Worm (Caenorhabditis elegans) whole organism, dauer: Measurements from ENCODE around the gene spp-13.

Experiments
- unc-62 ChIP-seq: sonication (generic microtip); optimal IDR thresholded peaks from 2 replicates; lab custom pipeline; 2017; ENCODE audit warnings: missing biosample characterization, missing genetic modification reagents, missing genetic modification characterization

Gene spp-13

ce11 chrX:8418382-8418781 is at the start of gene spp-13:
TSS of gene spp-13 (minus strand) at chrX:8418524.
- TF ChIP-seq unc-62 (GFP tag; lab: Kevin White, UChicago), result no peak

DNA sequence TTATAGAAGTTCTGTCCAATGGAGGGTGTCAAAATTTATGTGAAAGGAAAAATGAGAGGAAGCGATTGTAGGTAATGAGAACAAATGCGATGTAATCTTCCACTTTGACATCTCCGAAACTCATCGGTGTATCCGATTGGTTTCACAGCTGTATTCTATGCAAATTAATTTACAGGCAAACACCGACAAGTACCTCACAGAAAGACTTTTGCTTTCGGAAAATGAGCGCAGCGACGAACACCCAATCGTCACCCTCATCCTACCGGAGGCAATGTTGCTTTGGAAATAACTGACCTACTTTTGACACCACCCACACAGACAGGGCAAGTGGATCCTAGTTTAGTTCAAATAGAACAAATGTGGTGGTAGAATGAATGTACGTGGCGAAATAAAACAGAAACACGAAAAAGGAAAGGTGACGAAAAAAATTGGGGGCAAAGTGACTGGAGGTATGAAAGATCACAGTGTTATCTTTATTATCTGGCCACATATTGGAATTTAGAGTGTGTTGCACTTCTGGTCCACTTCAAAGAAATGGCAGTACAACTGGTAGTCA is 45.6 kb upstream of the spp-13 start:
- TF ChIP-seq unc-62 (GFP tag; lab: Kevin White, UChicago), result no peak

DNA sequence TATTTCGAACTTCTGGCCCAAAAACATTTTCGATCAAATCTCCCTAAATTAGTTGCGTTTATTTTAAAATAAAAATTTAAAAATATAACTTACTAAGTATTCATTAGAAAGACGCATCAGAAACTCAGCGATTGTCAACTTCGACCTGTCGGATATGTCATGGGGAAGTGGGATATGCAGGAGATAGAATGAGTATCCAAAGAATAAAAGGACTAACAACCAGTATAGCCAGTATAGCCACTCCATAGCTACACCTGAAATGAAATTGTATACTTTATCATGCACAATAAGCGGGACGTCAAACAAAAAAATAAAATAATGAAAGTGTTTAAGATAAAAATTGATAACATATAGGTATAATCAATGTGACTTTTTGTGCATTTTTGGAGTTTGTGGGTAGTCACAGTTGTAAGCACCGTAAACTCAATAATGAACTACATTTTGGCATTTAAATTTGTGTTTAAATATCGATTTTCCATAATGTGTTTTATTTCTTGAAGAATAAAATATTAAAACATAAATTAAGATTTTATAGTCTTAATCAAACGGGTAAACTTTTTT is 44.8 kb upstream of the spp-13 start, which contains the start of gene F16F9.4:
Gene F16F9.4, minus strand, starts transcription at position 276 of the 561 bp plus-strand sequence.
- TF ChIP-seq unc-62 (GFP tag; lab: Kevin White, UChicago), result no peak

DNA sequence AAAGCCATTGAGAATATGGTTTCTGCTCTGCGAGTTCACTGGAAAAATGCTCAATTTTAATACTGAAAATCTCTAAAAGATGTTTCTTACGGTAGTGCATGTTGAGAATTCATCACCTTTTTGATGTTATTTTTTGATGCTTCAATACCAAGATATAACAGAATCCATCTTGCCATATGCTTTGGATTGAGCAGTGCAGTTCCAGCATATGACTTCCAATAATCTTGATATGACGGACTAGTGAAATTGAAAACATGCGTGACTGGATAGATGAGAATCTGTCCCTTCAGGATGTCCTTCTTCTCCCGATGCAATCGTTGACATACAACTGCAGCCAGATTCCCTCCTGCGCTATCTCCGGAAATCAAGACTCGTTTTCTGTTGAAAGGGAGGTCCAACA is 42.6 kb upstream of the spp-13 start:
- no peak for TF ChIP-seq unc-62 (GFP tag; lab: Kevin White, UChicago)

- TF ChIP-seq unc-62 (GFP tag; lab: Kevin White, UChicago), result no peak
Observed at ce11 chrX:8459789-8460188, 41.5 kb upstream of the spp-13 start.

- no peak for TF ChIP-seq unc-62 (GFP tag; lab: Kevin White, UChicago)
Observed at ce11 chrX:8457314-8457713, 39.0 kb upstream of the spp-13 start, which contains the start of gene F16F9.3. TSS of gene F16F9.3 (plus strand) at chrX:8457614.

- no peak for TF ChIP-seq unc-62 (GFP tag; lab: Kevin White, UChicago)
Observed at ce11 chrX:8455590-8456166, 37.4 kb upstream of the spp-13 start, which contains the start of gene dpy-6. TSS of gene dpy-6 (minus strand) at chrX:8455640.

DNA sequence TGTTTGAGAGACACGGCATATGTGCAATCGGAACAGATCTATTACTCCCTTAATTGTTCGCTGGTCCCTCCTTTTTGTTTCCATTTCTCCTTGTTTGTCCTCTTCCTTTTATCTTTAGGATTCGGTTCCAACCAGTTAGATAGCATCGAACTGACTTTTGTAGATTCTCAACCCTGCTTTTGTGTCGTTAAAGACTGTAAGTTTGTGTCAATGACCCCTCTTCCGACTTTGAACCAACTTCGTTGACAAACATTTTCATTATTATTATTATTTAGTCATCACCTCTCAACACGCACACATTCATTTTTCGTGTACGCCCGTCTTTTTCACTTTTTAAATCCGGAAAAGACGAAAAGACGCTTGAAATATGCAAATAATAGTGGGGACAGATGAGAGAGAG is 27.8 kb upstream of the spp-13 start, which contains the start of gene F16F9.1:
Gene F16F9.1, plus strand, starts transcription at position 301 of the 400 bp plus-strand sequence.
- TF ChIP-seq unc-62 (GFP tag; lab: Kevin White, UChicago), result no peak

DNA sequence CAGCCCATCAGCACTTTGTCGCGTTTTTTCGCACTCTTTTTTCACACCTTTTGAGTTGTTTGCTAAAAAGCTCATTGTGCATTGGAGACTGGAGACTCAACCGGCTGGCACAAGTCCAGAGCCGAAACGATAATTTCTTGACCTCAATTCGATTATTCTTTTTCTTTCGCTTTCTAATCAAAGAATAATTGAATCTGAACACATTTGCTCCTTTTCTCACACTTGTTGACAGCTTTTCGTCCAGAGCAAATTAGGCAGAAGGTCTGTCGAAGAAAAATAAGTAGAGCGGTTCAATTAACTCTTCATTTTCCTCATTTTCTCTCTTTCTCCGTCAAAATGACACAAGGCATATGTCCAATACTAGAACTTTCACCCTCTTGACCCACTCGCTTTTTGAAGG is 26.6 kb upstream of the spp-13 start:
- TF ChIP-seq unc-62 (GFP tag; lab: Kevin White, UChicago), result no peak

DNA sequence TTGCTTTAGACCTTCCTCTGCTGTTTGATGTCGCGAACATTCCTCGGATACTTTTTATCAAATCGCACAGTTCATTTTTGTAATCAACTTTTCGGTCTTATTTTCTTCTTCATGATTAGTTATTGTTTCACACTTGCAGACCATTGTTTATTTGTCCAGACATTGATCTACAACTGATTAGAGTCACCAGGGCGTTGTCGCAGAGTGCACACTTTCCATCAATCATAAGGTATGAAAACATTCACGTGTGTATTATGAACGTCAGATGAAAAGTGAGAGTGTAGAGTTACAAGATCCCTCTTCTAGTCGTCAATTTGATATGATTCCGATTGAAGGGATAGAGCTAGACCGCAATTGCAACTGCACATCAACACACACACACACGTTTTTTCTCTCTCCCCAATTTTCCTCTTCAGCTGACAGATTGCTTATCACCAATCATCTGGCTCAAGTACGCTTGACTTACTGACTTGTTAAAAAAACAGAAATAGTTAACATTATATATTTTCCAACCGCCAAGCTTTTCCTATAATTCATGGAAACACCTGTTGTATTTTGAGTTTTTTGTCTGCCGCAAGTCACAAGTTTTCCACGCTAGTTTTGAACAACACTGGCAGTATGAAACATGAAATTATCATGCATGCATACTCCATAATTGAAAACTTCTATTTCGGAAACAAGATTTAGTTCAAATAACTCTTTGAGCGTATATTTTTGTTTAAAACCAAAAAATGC is 21.8 kb upstream of the spp-13 start:
- no peak for TF ChIP-seq unc-62 (GFP tag; lab: Kevin White, UChicago)

- TF ChIP-seq unc-62 (GFP tag; lab: Kevin White, UChicago), result no peak
Observed at ce11 chrX:8438756-8439155, 20.4 kb upstream of the spp-13 start.

DNA sequence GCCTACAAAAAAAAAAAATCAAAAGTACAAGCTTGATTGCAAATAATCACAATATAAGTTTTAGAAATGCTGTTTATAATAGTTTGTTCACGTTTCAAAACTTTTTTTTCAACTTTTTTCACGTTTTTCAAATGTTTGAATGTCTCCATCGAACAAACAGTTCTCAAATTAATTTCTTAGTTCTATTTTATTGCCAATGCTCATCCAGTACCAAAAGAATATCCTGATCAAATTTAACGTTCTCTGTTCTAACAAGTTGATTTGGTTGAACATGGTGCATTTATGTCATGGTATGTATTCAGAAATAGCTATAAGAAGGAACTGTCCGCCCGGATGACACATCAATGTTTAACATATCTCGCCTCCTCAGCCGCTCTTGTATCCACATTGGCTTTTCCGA is 14.0 kb upstream of the spp-13 start, which contains the start of gene kin-9:
Gene kin-9, plus strand, starts transcription at position 301 of the 400 bp plus-strand sequence.
- TF ChIP-seq unc-62 (GFP tag; lab: Kevin White, UChicago), result no peak

DNA sequence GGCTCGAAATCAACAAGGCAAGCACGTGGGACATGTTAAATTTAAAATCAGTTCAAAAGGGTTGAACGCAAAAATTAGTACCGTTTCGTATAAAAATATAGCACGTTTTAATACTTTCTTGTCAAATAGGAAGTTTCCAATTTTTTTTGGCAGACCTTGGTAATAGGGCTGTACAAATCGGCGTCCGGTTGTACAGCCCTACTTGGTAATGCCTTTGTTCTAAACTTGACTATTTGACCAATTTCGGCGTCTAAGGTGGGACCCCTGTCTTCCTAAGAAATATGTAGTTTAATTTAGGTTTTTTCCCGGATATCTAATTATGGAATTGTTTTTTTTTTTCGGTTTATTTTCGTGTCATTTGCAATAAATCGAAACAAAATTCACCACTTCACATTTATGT is 11.2 kb upstream of the spp-13 start:
- no peak for TF ChIP-seq unc-62 (GFP tag; lab: Kevin White, UChicago)

ce11 chrX:8428319-8428888 is 10.1 kb upstream of the spp-13 start, which contains the start of gene F08F1.3:
TSS of gene F08F1.3 (plus strand) at chrX:8428838.
- TF ChIP-seq unc-62 (GFP tag; lab: Kevin White, UChicago), result no peak

- TF ChIP-seq unc-62 (GFP tag; lab: Kevin White, UChicago), result no peak
Observed at ce11 chrX:8426160-8426712, 7.9 kb upstream of the spp-13 start.
